Worm (Caenorhabditis elegans) whole organism, midembryonic: Measurements from ENCODE around the gene ugt-30.

Experiments
- T22C8.4 ChIP-seq: fragments of 200-800 bp; sonication (Bioruptor generic); IDR thresholded peaks from 2 replicates; pipeline ENCODE4 v1.3.6; 2022; ENCODE audit warnings: missing genetic modification characterization, missing compliant biosample characterization
- cog-1 ChIP-seq: sonication (generic microtip); optimal IDR thresholded peaks from 2 replicates; lab custom pipeline; 2016; ENCODE audit warnings: missing genetic modification characterization, missing compliant biosample characterization
- flt-1 ChIP-seq: fragments of 200-800 bp; sonication (Bioruptor generic); IDR thresholded peaks from 2 replicates; pipeline ENCODE4 v1.3.6; 2022; ENCODE audit warnings: missing genetic modification characterization, missing compliant biosample characterization
- klf-2 ChIP-seq: fragments of 200-800 bp; sonication (Bioruptor generic); conservative IDR thresholded peaks from 2 replicates; pipeline ENCODE4 v1.3.6; 2022; ENCODE audit warnings: missing genetic modification reagents, missing genetic modification characterization, missing compliant biosample characterization
- med-1 ChIP-seq: sonication (generic microtip); optimal IDR thresholded peaks from 2 replicates; lab custom pipeline; 2017; ENCODE audit warnings: missing genetic modification characterization, mild to moderate bottlenecking, missing compliant biosample characterization, antibody characterized with exemption, missing genetic modification reagents; ENCODE audit not compliant: insufficient read depth
- ref-1 ChIP-seq: fragments of 200-800 bp; sonication (Bioruptor generic); conservative IDR thresholded peaks from 2 replicates; pipeline ENCODE4 v1.3.6; 2022; ENCODE audit warnings: missing genetic modification reagents, missing genetic modification characterization, missing compliant biosample characterization
- tab-1 ChIP-seq: fragments of 200-800 bp; sonication (Bioruptor generic); IDR thresholded peaks from 2 replicates; pipeline ENCODE4 v1.3.6; 2022; ENCODE audit warnings: missing genetic modification characterization, missing compliant biosample characterization
- ztf-23 ChIP-seq: fragments of 200-800 bp; sonication (Bioruptor generic); IDR thresholded peaks from 2 replicates; pipeline ENCODE4 v1.3.6; 2022; ENCODE audit warnings: missing genetic modification reagents, missing genetic modification characterization, missing compliant biosample characterization
- ztf-29 ChIP-seq: fragments of 200-800 bp; sonication (Bioruptor generic); IDR thresholded peaks from 2 replicates; pipeline ENCODE4 v1.3.6; 2022; ENCODE audit warnings: missing genetic modification reagents, missing genetic modification characterization, missing compliant biosample characterization

ugt-30 gene

DNA sequence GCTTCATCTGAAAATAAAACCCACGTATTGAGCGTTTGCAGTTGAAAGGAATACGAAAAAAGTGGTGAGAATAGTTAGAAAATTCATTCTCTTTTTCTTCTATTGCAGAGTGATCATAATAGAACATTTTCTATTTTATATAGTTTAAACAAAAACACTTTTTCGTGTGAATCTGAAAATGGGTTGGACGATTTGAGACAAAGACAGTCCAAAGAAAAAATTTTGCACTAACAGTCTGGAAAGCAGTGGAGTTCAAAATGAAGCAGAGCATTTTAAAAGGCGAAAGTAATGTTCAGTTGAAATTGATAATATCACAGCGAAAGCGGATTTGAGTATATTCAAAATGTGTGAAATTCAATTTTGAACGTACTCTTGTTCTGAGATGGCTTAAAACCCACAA is 36.4 kb downstream of the ugt-30 start, which contains the start of gene C01G10.18:
Gene C01G10.18, minus strand, starts transcription at position 101 of the 400 bp plus-strand sequence.
- TF ChIP-seq cog-1 = no peak
- no peak for TF ChIP-seq T22C8.4 (GFP tag; lab: Robert Waterston, UW)
- no peak for TF ChIP-seq med-1
- no peak for TF ChIP-seq flt-1 (GFP tag; lab: Robert Waterston, UW)
- no peak for TF ChIP-seq ref-1 (GFP tag; lab: Robert Waterston, UW)
- TF ChIP-seq ztf-29 (GFP tag; lab: Robert Waterston, UW) = no peak
- TF ChIP-seq tab-1 = no peak
- no peak for TF ChIP-seq klf-2 (GFP tag; lab: Robert Waterston, UW)
- no peak for TF ChIP-seq ztf-23 (GFP tag; lab: Robert Waterston, UW)

DNA sequence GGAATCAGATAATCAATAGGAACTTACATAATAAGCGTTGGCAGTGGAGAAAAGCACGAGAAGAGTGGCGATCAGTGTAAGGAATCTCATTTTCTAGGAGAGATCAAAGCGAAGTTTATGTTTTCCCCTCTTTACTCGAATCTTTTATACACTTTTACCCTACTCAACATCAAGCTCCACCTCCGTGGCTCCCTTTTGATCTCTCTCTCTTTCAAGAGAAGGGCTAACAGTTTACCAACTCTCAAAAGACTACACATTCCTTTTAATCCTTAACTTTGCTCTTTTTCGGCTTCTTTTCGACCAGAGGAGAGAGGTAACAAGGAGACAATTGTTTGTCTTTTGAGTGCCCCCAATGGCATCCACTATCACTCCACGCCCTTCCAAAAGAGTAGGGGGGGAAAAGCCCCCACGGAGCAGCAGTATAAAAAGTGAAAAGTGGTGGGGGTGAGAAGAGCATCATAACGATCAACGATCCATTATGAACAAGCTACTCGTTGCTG is 37.8 kb downstream of the ugt-30 start, which contains the start of the genes C01G10.15 and C01G10.6:
Gene C01G10.15, minus strand, starts transcription at position 101 of the 500 bp plus-strand sequence.
Gene C01G10.6, plus strand, starts transcription at position 450 of the 500 bp plus-strand sequence.
- TF ChIP-seq T22C8.4 (GFP tag; lab: Robert Waterston, UW) = no peak
- no peak for TF ChIP-seq klf-2 (GFP tag; lab: Robert Waterston, UW)
- no peak for TF ChIP-seq ref-1 (GFP tag; lab: Robert Waterston, UW)
- TF ChIP-seq ztf-29 (GFP tag; lab: Robert Waterston, UW) = no peak
- TF ChIP-seq ztf-23 (GFP tag; lab: Robert Waterston, UW) = no peak

DNA sequence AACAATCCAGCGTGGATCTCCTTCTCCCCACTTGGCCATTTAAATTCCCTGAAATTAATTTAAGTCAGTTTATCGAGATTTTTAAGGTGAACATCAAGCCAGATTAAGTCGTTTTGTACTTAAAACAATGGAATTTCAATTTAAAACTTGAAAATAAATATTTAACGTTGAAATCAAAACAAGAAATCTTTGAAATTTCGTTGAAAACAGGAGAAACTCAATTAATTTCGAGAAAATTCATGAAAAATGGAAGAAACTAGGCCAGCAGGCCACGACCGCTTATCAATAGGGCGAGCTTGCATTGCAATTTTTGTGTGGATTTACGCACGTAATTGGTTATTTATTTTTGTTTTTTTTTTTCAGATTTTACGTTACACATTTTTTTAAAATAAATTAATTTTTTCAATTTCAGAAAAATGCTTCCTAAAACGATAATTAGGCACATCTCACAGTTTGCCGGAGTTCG is 39.7 kb downstream of the ugt-30 start, which contains the start of the genes ahsa-1 and C01G10.7:
Gene ahsa-1, minus strand, starts transcription at position 51 of the 466 bp plus-strand sequence.
Gene C01G10.7, plus strand, starts transcription at position 413 of the 466 bp plus-strand sequence.
- TF ChIP-seq ztf-29 (GFP tag; lab: Robert Waterston, UW) = no peak
- peak; percentile 77 for TF ChIP-seq flt-1 (GFP tag; lab: Robert Waterston, UW)
- TF ChIP-seq cog-1 = peak; percentile 83
- no peak for TF ChIP-seq med-1
- no peak for TF ChIP-seq klf-2 (GFP tag; lab: Robert Waterston, UW)
- TF ChIP-seq ztf-23 (GFP tag; lab: Robert Waterston, UW) = peak; percentile 89
- no peak for TF ChIP-seq tab-1

DNA sequence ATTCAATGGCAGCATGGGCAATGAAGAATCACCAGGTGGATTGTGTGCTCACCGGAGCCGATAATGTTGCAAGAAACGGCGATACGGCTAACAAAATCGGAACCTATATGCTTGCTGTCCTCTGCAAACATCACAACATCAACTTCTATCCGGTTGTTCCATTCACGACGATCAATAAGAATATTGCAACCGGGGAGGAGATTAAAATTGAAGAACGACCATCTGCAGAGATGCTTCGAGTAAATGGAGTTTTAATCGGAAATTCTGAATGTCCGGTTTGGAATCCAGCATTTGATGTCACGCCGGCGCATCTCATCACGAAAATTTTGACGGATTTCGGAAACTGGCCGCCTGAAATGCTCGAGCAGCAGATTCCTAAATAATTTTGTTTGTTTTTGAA is 41.4 kb downstream of the ugt-30 start:
- TF ChIP-seq tab-1 (no peak), klf-2 (GFP tag; lab: Robert Waterston, UW) (no peak), flt-1 (GFP tag; lab: Robert Waterston, UW) (no peak), cog-1 (no peak), ztf-23 (GFP tag; lab: Robert Waterston, UW) (no peak), ztf-29 (GFP tag; lab: Robert Waterston, UW) (no peak), med-1 (no peak), ref-1 (GFP tag; lab: Robert Waterston, UW) (no peak), T22C8.4 (GFP tag; lab: Robert Waterston, UW) (no peak)

DNA sequence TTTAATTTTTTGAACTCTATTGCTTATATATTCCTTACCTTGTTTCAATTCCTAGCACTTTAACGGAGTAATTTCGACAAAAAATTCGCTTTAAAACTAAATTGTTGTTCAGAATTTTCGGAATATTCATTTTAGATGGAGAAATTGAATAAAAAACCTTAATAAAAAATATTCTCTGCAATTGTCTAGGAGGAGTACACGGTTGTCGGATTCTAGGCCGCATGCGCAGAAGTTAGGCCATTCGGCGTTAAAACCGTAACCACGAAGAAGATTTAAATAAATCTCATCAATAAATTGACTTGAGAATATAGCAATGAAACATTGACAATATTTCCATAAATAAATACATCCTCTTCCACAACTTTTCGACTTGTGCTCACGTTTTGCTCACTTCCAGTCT is 42.8 kb downstream of the ugt-30 start, which contains the start of the genes C01G10.10 and C01G10.9:
Gene C01G10.10, minus strand, starts transcription at position 151 of the 400 bp plus-strand sequence.
Gene C01G10.9, plus strand, starts transcription at position 240 of the 400 bp plus-strand sequence.
- TF ChIP-seq flt-1 (GFP tag; lab: Robert Waterston, UW) (0 out of 2 replicates have a peak, but pooled peaks have one; percentile 10), T22C8.4 (GFP tag; lab: Robert Waterston, UW) (no peak), med-1 (no peak)

DNA sequence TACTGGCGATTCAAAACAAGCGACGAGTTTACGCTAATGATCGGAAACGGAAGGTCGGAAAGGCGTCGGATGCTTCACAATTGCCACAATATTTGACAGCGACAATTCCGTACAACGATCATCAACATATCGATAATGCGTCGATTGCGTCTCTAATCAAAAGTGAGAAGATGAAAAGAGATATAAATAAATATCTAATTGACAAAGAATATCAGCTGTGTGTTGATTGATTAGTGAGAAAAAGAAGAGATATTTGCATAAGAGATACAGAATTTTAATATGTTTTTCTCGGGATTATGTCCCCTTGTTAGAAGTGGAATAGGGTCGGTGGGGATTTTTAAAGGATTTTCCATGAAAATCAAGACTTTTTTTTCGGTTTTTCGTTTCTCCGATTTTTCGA is 46.5 kb downstream of the ugt-30 start:
- TF ChIP-seq cog-1 (no peak), ztf-23 (GFP tag; lab: Robert Waterston, UW) (no peak), T22C8.4 (GFP tag; lab: Robert Waterston, UW) (no peak), med-1 (no peak), flt-1 (GFP tag; lab: Robert Waterston, UW) (no peak), ref-1 (GFP tag; lab: Robert Waterston, UW) (no peak), tab-1 (no peak), ztf-29 (GFP tag; lab: Robert Waterston, UW) (no peak), klf-2 (GFP tag; lab: Robert Waterston, UW) (no peak)

DNA sequence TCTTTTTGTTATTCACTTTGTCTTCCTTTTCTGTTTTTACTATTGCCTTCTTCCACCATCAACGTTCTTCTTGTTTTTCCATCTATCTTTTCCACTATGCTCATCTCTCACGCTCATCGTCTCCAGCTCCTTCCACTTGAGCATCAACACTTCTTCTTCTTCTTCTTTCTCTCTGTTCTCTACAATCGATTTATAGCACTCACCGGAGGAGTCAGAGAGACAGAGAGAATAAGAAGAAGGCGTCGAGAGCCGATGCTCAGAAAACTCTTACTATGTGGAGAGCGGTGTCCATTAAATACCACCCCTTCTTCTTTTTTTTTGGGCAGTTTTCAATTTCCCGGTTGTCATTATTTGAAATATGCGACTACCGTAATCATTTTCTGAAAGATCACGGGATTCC is 50.2 kb downstream of the ugt-30 start:
- TF ChIP-seq ztf-29 (GFP tag; lab: Robert Waterston, UW) = no peak
- TF ChIP-seq ref-1 (GFP tag; lab: Robert Waterston, UW) = no peak
- no peak for TF ChIP-seq flt-1 (GFP tag; lab: Robert Waterston, UW)
- no peak for TF ChIP-seq klf-2 (GFP tag; lab: Robert Waterston, UW)
- TF ChIP-seq cog-1 = no peak
- no peak for TF ChIP-seq ztf-23 (GFP tag; lab: Robert Waterston, UW)

DNA sequence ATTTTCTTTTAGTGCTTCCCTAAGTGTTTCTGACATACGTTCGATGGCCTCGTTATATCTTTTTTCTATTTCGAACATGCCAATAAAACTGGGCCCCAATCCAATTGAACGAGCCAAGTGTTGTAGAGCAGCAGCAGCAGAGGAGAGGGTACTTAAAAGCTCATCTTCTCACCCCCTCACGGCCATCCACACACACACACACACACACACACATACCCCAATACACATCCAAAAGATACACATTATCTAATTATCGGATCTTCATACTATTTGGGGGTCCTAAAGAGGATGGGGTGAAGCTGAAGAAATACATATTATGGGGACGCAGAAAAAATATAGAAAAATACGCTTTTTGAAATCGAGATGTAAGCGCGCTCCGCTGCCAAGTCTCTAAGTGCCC is 52.3 kb downstream of the ugt-30 start:
- TF ChIP-seq ztf-23 (GFP tag; lab: Robert Waterston, UW) (peak; percentile 53; the same call in 1 of the 2 replicates), med-1 (no peak), cog-1 (no peak), flt-1 (GFP tag; lab: Robert Waterston, UW) (0 out of 2 replicates have a peak, but pooled peaks have one; percentile 37), klf-2 (GFP tag; lab: Robert Waterston, UW) (no peak), T22C8.4 (GFP tag; lab: Robert Waterston, UW) (no peak), tab-1 (no peak), ref-1 (GFP tag; lab: Robert Waterston, UW) (no peak)
